Worm (Caenorhabditis elegans): ENCODE measurements around the gene Y76B12C.6.

- TF ChIP-seq ceh-43 (GFP tag; optimal IDR thresholded peaks at IDR 0.05), result no peak
- no peak for TF ChIP-seq nhr-237 (tag; optimal IDR thresholded peaks at IDR 0.05)
- no peak for TF ChIP-seq nhr-28 (tag; optimal IDR thresholded peaks at IDR 0.05)
- no peak for TF ChIP-seq mep-1 (tag; optimal IDR thresholded peaks at IDR 0.05)
- TF ChIP-seq elt-3 (tag; optimal IDR thresholded peaks at IDR 0.05), result no peak
- TF ChIP-seq unc-62 (GFP tag; optimal IDR thresholded peaks at IDR 0.05), result no peak
- TF ChIP-seq nhr-76 (tag; optimal IDR thresholded peaks at IDR 0.05), result no peak
- no peak for TF ChIP-seq lin-13 (tag; optimal IDR thresholded peaks at IDR 0.05)
Measured at ce11 chrIV:1965135-1965534, 16.1 kb upstream of the Y76B12C.6 start, which contains the start of gene Y48A5A.1.
